Fruit fly (Drosophila melanogaster): ENCODE results near the gene ntc.

ntc gene

dm6 chr3L:3855194-3855980 is 49.1 kb upstream of the ntc start (continued):
- TF ChIP-seq CG33213 (GFP tag; optimal IDR thresholded peaks at IDR 0.05) (no peak), CG13894 (tag; optimal IDR thresholded peaks at IDR 0.05) (peak; percentile 69), sqz (GFP tag; optimal IDR thresholded peaks at IDR 0.05) (peak; percentile 3), stwl (tag; optimal IDR thresholded peaks at IDR 0.05) (no peak), ken (GFP tag; IDR thresholded peaks at IDR 0.05) (no peak), dpn (GFP tag; optimal IDR thresholded peaks at IDR 0.05) (peak in 1 of 2 experiments; percentile 28), Nf-YC (tag; optimal IDR thresholded peaks at IDR 0.05) (peak; percentile 89), NC2α (GFP tag; optimal IDR thresholded peaks at IDR 0.05) (no peak), Adf1 (GFP tag; IDR thresholded peaks at IDR 0.05) (no peak), oc (tag; optimal IDR thresholded peaks at IDR 0.05) (peak; percentile 61), Fer2 (tag; optimal IDR thresholded peaks at IDR 0.05) (no peak), CG7357 (GFP tag; IDR thresholded peaks at IDR 0.05) (peak; percentile 35; the same call in 1 of the 3 replicates), ci (GFP tag; IDR thresholded peaks at IDR 0.05) (no peak; the same call in 2 of the 3 replicates), Chrac-16 (GFP tag; optimal IDR thresholded peaks at IDR 0.05) (peak; percentile 48), tx (GFP tag; optimal IDR thresholded peaks at IDR 0.05) (no peak), nerfin-1 (tag; optimal IDR thresholded peaks at IDR 0.05) (peak; percentile 41), NC2β (GFP tag; optimal IDR thresholded peaks at IDR 0.05) (no peak), seq (GFP tag; IDR thresholded peaks at IDR 0.05) (peak; percentile 50; the same call in 1 of the 2 replicates), CG11504 (tag; optimal IDR thresholded peaks at IDR 0.05) (peak; percentile 62), CG18262 (tag; optimal IDR thresholded peaks at IDR 0.05) (peak; percentile 75), al (GFP tag; IDR thresholded peaks at IDR 0.05) (no peak), hkb (optimal IDR thresholded peaks at IDR 0.05) (no peak), hkb (GFP tag; IDR thresholded peaks at IDR 0.05) (peak; percentile 63), fd96Cb (tag; optimal IDR thresholded peaks at IDR 0.05) (peak; percentile 41), CG9932 (GFP tag; IDR thresholded peaks at IDR 0.05) (no peak), ewg (GFP tag; optimal IDR thresholded peaks at IDR 0.05) (peak; percentile 65), inv (GFP tag; IDR thresholded peaks at IDR 0.05; ENCODE audit: partially characterized antibody) (no peak), ash1 (GFP tag; optimal IDR thresholded peaks at IDR 0.05) (no peak), CG6813 (GFP tag; optimal IDR thresholded peaks at IDR 0.05) (peak; percentile 10), jigr1 (GFP tag; IDR thresholded peaks at IDR 0.05) (no peak), Vsx1 (GFP tag; optimal IDR thresholded peaks at IDR 0.05) (no peak), CG8765 (GFP tag; IDR thresholded peaks at IDR 0.05) (no peak; the same call in 1 of the 2 replicates), CoRest (tag; optimal IDR thresholded peaks at IDR 0.05) (peak; percentile 69), Pdp1 (GFP tag; optimal IDR thresholded peaks at IDR 0.05) (peak; percentile 22 to 25), cato (GFP tag; optimal IDR thresholded peaks at IDR 0.05; ENCODE audit: borderline replicate concordance) (peak; percentile 3), dysf (GFP tag; IDR thresholded peaks at IDR 0.05) (peak; percentile 39; the same call in 1 of the 3 replicates), stc (GFP tag; IDR thresholded peaks at IDR 0.05) (peak; percentile 50; the same call in 1 of the 2 replicates), klu (GFP tag; IDR thresholded peaks at IDR 0.05) (no peak), ind (GFP tag; optimal IDR thresholded peaks at IDR 0.05) (peak; percentile 8), CG18619 (GFP tag; optimal IDR thresholded peaks at IDR 0.05) (peak; percentile 21), CG12236 (GFP tag; optimal IDR thresholded peaks at IDR 0.05) (no peak), CG12155 (GFP tag; optimal IDR thresholded peaks at IDR 0.05) (peak; percentile 13), tll (GFP tag; optimal IDR thresholded peaks at IDR 0.05) (peak in 1 of 2 experiments; percentile 94), CG12071 (GFP tag; optimal IDR thresholded peaks at IDR 0.05) (no peak), Usf (GFP tag; optimal IDR thresholded peaks at IDR 0.05) (peak; percentile 8), nerfin-2 (GFP tag; IDR thresholded peaks at IDR 0.05; ENCODE audit: partially characterized antibody) (no peak), CG12769 (tag; optimal IDR thresholded peaks at IDR 0.05) (no peak), CG18599 (GFP tag; optimal IDR thresholded peaks at IDR 0.05) (peak; percentile 36), en (GFP tag; optimal IDR thresholded peaks at IDR 0.05) (no peak)
